Worm (Caenorhabditis elegans): ENCODE results near the gene F07H5.7.

Gene F07H5.7

DNA sequence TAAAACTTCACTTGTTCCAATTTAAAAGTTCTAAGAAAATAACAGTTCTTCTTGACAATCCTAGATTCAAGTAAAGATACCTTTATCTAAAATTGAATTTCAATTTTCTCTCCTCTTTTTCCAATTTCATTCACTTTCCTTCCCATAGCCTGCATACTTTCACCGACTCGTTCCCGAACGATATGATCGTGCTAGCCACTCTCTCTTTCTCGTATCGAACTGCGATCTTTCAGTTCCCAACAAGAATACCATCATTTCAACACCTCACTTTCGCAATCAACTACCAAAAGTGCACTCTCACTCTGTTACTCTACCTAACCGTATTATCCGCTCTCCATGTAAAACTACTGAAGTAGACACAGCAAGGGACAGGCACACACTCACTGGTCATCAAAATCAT is 43.9 kb downstream of the F07H5.7 start:
- no peak for TF ChIP-seq ceh-9 (tag; optimal IDR thresholded peaks at IDR 0.05)
- no peak for TF ChIP-seq fkh-2 (tag; optimal IDR thresholded peaks at IDR 0.05)
- TF ChIP-seq unc-62 (GFP tag; optimal IDR thresholded peaks at IDR 0.05), result no peak
- peak; percentile 13 for TF ChIP-seq nhr-23 (tag; optimal IDR thresholded peaks at IDR 0.05)
- no peak for TF ChIP-seq fos-1 (tag; optimal IDR thresholded peaks at IDR 0.05)
- no peak for TF ChIP-seq ztf-4 (tag; optimal IDR thresholded peaks at IDR 0.05)
- peak; percentile 79 for TF ChIP-seq elt-1 (tag; optimal IDR thresholded peaks at IDR 0.05)

DNA sequence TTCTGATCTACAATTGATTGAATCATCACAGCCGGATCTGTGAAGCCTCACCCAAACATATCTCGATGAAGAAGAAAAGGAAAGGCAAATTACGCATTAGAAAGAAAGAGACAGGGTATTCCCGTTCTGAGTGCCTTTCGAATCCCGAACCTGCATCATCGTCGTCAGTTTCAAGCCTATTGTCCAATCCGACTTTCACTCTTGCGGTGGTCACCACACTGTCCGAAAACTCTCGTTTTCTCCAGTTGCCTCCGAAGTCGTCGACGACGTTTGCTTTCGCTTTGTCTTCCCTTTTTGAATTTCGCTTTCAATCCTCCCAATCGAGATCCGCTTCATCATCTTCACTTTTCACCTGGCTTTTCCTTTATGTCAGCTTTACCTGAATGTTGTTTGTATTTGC is 44.9 kb downstream of the F07H5.7 start:
- no peak for TF ChIP-seq daf-12 (tag; optimal IDR thresholded peaks at IDR 0.05)
- no peak for TF ChIP-seq hmg-11 (tag; optimal IDR thresholded peaks at IDR 0.05)
- TF ChIP-seq ceh-28 (tag; optimal IDR thresholded peaks at IDR 0.05), result no peak
- no peak for TF ChIP-seq pqm-1 (tag; optimal IDR thresholded peaks at IDR 0.05)
- no peak for TF ChIP-seq pha-4 (tag; optimal IDR thresholded peaks at IDR 0.05)
- TF ChIP-seq fos-1 (tag; optimal IDR thresholded peaks at IDR 0.05), result no peak
- TF ChIP-seq ceh-16 (tag; optimal IDR thresholded peaks at IDR 0.05), result no peak
- peak; percentile 35 for TF ChIP-seq nhr-23 (tag; optimal IDR thresholded peaks at IDR 0.05)
- no peak for TF ChIP-seq unc-39 (tag; optimal IDR thresholded peaks at IDR 0.05)
- no peak for TF ChIP-seq fkh-10 (GFP tag; optimal IDR thresholded peaks at IDR 0.05)
- no peak for TF ChIP-seq nhr-11 (tag; optimal IDR thresholded peaks at IDR 0.05)
- TF ChIP-seq nhr-237 (tag; optimal IDR thresholded peaks at IDR 0.05), result no peak
- TF ChIP-seq nhr-43 (tag; optimal IDR thresholded peaks at IDR 0.05; ENCODE audit: poor library complexity, severe bottlenecking), result peak; percentile 24
- TF ChIP-seq nhr-25 (tag; optimal IDR thresholded peaks at IDR 0.05), result peak; percentile 34

DNA sequence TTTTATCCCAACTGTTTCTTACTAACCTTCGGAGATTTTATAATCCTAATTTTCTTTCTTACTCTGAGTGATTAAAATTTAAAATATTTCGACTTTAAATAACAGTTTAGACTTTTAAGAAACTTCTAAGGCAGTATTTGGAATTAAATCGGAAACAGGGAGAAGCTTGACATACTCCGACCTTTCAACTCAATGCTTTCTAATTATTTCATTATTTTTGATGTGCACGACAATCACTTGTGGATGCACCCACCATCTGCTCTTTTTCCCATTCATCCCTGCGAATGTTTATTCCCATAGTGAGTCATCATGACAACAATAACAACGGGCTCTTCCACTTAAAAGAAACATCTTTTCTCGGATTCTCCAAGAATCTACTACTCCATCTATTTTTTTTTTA is 45.3 kb downstream of the F07H5.7 start:
- TF ChIP-seq elt-2 (tag; optimal IDR thresholded peaks at IDR 0.05), result no peak
- TF ChIP-seq lin-39 (tag; optimal IDR thresholded peaks at IDR 0.05), result no peak
- TF ChIP-seq ceh-82 (tag; optimal IDR thresholded peaks at IDR 0.05), result no peak
- no peak for TF ChIP-seq nhr-67 (tag; optimal IDR thresholded peaks at IDR 0.05)
- TF ChIP-seq lsy-12 (tag; optimal IDR thresholded peaks at IDR 0.05), result no peak
- no peak for TF ChIP-seq nhr-43 (tag; optimal IDR thresholded peaks at IDR 0.05; ENCODE audit: poor library complexity, severe bottlenecking)
- TF ChIP-seq egl-27 (tag; optimal IDR thresholded peaks at IDR 0.05), result no peak
- TF ChIP-seq elt-1 (tag; optimal IDR thresholded peaks at IDR 0.05), result no peak
- TF ChIP-seq nfya-1 (tag; optimal IDR thresholded peaks at IDR 0.05; ENCODE audit: insufficient read depth), result no peak
- no peak for TF ChIP-seq ceh-9 (tag; optimal IDR thresholded peaks at IDR 0.05)
- no peak for TF ChIP-seq ZK546.5 (tag; optimal IDR thresholded peaks at IDR 0.05)
- no peak for TF ChIP-seq ceh-16 (tag; optimal IDR thresholded peaks at IDR 0.05)

DNA sequence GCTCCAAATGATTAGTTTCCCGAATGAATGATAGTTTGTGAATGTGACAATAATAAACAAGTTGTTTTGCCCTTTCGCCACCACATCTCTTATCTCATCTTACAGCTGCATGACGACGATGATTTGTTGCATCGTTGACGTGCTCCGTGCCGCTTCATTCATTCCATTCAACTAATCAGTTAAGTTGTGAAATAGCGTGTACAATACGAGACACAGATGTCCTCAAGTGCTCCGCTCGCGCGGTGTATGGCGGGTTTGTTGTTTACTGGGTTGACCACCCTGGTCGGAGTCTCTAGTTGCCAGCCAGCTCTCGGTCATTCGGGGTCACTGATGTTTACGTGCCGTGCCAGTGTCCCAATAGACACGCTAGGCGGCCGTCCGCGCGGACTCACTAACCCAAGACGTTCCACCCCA is 46.0 kb downstream of the F07H5.7 start:
- no peak for TF ChIP-seq skn-1 (tag; optimal IDR thresholded peaks at IDR 0.05)
- TF ChIP-seq nhr-67 (tag; optimal IDR thresholded peaks at IDR 0.05), result no peak
- TF ChIP-seq fkh-2 (tag; optimal IDR thresholded peaks at IDR 0.05), result no peak
- no peak for TF ChIP-seq nfya-1 (tag; optimal IDR thresholded peaks at IDR 0.05; ENCODE audit: insufficient read depth)
- TF ChIP-seq nhr-43 (tag; optimal IDR thresholded peaks at IDR 0.05; ENCODE audit: poor library complexity, severe bottlenecking), result no peak
- no peak for TF ChIP-seq elt-1 (tag; optimal IDR thresholded peaks at IDR 0.05)
- peak; percentile 19 for TF ChIP-seq elt-2 (tag; optimal IDR thresholded peaks at IDR 0.05)
- no peak for TF ChIP-seq nhr-23 (tag; optimal IDR thresholded peaks at IDR 0.05)
- TF ChIP-seq lin-15B (tag; optimal IDR thresholded peaks at IDR 0.05), result no peak
- TF ChIP-seq lsy-12 (tag; optimal IDR thresholded peaks at IDR 0.05), result no peak
- TF ChIP-seq pqm-1 (tag; optimal IDR thresholded peaks at IDR 0.05), result peak; percentile 73
- no peak for TF ChIP-seq eor-1 (tag; optimal IDR thresholded peaks at IDR 0.05)
- no peak for TF ChIP-seq nhr-12 (tag; optimal IDR thresholded peaks at IDR 0.05)
- TF ChIP-seq pha-4 (tag; optimal IDR thresholded peaks at IDR 0.05), result peak; percentile 57
- TF ChIP-seq unc-62 (GFP tag; optimal IDR thresholded peaks at IDR 0.05), result no peak
- no peak for TF ChIP-seq nhr-76 (tag; optimal IDR thresholded peaks at IDR 0.05)
- TF ChIP-seq elt-3 (tag; optimal IDR thresholded peaks at IDR 0.05), result no peak
- no peak for TF ChIP-seq ceh-9 (tag; optimal IDR thresholded peaks at IDR 0.05)
- no peak for TF ChIP-seq ZK546.5 (tag; optimal IDR thresholded peaks at IDR 0.05)
- no peak for TF ChIP-seq mml-1 (tag; optimal IDR thresholded peaks at IDR 0.05)

Data from whole organism, L3 larva.